Worm (Caenorhabditis elegans): ENCODE results near the gene T05A7.13.

DNA sequence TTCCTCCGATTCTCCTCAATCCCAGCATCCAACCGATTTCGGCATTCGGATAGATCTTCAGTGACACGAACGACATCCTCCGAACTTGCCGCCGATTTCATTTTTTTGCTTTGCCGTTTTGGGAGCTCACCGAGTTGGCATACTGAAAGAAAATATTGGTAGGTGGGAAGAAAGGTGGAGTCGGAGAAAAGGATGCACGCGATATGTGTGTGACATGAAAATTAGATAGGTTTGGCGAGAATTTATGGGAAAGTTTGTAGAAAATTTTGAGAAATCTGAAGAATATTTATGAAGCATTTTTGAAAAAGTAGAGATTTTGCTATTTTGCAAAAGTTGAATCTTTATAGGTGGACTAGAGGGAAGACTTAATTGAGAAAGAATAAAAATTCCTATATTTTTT lies 22.9 kb downstream of the T05A7.13 start, which contains the start of gene che-10:
- TF ChIP-seq snpc-4 (tag; optimal IDR thresholded peaks at IDR 0.05): no peak
- TF ChIP-seq zag-1 (tag; optimal IDR thresholded peaks at IDR 0.05): no peak
- no peak for TF ChIP-seq unc-55 (GFP tag; optimal IDR thresholded peaks at IDR 0.05)
- TF ChIP-seq ztf-11 (tag; optimal IDR thresholded peaks at IDR 0.05): no peak
- no peak for TF ChIP-seq blmp-1 (tag; optimal IDR thresholded peaks at IDR 0.05; ENCODE audit: insufficient read depth)
- no peak for TF ChIP-seq mdl-1 (tag; optimal IDR thresholded peaks at IDR 0.05)
- no peak for TF ChIP-seq F13H6.1 (tag; optimal IDR thresholded peaks at IDR 0.05)

Data from whole organism, L2 larva.